Worm (Caenorhabditis elegans) whole organism, L3 larva: ENCODE measurements around the gene F43E2.1.

ENCODE experiments used
- R02D3.7 ChIP-seq: fragments of 150-350 bp; optimal IDR thresholded peaks from 2 replicates; lab custom pipeline; 2014; ENCODE audit warnings: missing biosample characterization, missing genetic modification characterization
- ama-1 ChIP-seq: fragments of 150-350 bp; optimal IDR thresholded peaks from 2 replicates; lab custom pipeline; 2018
- ceh-9 ChIP-seq: sonication (generic microtip); optimal IDR thresholded peaks from 2 replicates; lab custom pipeline; 2018; ENCODE audit warnings: missing biosample characterization, missing genetic modification characterization
- elt-3 ChIP-seq, 3 experiments: fragments of 150-350 bp in 1 of 3; sonication (generic microtip) in 2 of 3; optimal IDR thresholded peaks; 2 replicates in 2 of 3; 4 replicates in 1 of 3; lab custom pipeline; 2014 to 2017; ENCODE audit warnings: missing biosample characterization in 3 of 3, missing genetic modification characterization in 3 of 3

DNA sequence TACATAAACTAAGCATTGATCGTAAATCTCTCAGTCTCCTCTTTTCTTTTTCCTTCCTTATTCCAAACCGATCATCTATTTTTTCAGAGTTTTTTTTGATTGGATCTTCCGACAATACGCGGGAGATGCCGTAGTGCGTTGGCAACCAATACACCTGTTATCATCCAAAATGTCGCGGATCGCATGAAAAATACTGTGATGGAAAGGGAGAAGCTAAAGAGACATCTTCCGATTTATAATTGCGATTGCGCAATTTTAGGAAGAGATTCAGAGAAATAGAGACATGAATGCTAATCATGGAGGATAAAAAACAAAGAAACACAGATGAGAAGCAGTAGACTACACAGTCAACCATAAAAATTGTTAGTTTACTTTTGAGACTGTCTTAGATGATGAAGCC, 31.4 kb downstream of the F43E2.1 start:
- TF ChIP-seq R02D3.7 (tag; lab: Kevin White, UChicago) (no peak), elt-3 (tag; optimal IDR thresholded peaks at IDR 0.05; lab: Kevin White, UChicago) (no peak), ama-1 (lab: Kevin White, UChicago) (no peak), ceh-9 (tag; lab: Kevin White, UChicago) (no peak)
